Fruit fly (Drosophila melanogaster) S2 (cell line): ENCODE data around the gene CG32500.
"Not testable (repeated sequence)": the region's sequence is repeated elsewhere in the genome, so short reads cannot be mapped to it uniquely, and the experiment has no call there.

ENCODE experiments used
- CG8478 ChIP-seq: fragments of >200 bp; optimal IDR thresholded peaks from 2 replicates; lab custom pipeline; 2018
- CTCF ChIP-seq, 2 experiments: fragments of >200 bp; optimal IDR thresholded peaks; 2 replicates each; lab custom pipeline; 2018

CG32500 gene

DNA sequence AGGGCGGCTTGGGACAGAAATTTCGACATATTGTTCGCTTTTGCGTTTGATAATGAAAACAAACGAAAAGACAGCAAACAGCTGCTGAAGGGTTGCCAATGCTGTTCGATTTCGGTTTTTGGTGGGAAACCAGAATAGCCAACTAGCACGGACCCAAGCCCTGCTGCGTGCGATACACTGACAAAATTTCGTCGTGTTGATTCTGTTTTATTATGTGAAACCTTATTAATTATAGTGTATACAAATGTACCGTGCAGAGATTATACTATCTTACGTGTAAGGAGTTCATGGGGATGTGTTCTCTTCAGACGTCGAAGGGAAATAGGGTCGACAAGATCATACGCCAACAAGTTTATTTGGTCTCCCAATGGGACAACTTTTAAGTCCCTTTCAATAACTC is at the start of gene CG32500:
Gene CG32500 (minus strand): TSS at position 110 of the 400 bp plus-strand sequence.
- TF ChIP-seq CG8478; CTCF (optimal IDR thresholded peaks at IDR 0.05; lab: Kevin White, UChicago): not testable (repeated sequence)

DNA sequence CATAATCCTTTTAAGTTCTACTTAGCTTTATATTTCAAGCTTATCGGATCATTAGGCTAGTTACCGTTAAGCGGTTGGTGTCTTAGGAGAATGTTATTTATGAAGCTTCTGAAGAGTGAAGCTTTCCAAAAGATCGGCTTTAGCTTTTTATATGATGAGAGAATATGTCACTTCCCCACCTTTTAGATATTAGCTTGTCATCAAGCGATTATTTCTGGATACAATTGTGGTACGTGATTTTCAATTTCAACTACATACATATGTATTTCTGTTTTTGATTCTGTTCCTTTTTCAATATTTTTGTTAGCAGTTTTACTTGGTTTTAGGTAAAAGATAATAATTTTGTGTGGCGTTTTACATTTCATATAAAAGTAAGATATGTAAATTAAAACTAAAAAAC is 9.3 kb upstream of the CG32500 start:
- TF ChIP-seq CG8478 (no peak), CTCF (optimal IDR thresholded peaks at IDR 0.05; lab: Kevin White, UChicago) (no peak)

DNA sequence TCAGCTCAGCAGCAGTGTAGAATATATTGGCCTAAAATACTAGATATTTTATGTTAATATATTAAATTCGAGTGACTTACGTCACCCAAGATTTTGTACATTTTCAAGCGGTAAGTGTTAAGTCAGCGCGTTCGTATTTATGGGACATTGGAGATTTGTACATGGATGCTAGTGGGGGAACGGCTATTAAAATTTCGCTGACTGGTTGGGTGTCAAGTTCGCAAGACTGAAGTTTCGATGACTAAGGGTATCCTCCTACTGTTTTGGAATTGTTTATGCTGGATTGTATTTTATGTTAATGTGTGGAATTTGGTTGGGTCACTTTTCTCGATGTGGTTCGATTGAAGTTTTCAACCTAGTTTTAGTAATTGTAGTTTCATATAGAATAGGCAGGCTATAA is 8.7 kb upstream of the CG32500 start:
- TF ChIP-seq CG8478 (no peak), CTCF (optimal IDR thresholded peaks at IDR 0.05; lab: Kevin White, UChicago) (no peak)

DNA sequence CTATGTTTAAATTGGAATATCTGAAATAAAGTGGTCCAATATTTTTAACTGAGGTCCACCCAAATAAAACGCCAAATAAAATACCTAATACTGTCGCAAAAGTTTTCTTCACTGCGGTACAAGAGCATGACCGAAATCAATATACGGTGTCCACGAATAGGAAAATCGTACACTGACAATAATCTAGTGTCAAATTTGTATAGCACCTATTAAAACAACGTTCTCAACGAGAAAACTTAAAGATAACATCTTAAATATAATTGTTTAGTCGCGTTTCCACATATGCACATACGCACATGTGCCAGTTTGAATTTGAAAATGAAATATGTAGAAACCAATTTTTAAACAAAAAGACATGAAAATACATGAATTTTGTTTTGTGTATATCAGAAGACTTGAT is 7.9 kb upstream of the CG32500 start:
- TF ChIP-seq CG8478 (no peak), CTCF (optimal IDR thresholded peaks at IDR 0.05; lab: Kevin White, UChicago) (no peak)

DNA sequence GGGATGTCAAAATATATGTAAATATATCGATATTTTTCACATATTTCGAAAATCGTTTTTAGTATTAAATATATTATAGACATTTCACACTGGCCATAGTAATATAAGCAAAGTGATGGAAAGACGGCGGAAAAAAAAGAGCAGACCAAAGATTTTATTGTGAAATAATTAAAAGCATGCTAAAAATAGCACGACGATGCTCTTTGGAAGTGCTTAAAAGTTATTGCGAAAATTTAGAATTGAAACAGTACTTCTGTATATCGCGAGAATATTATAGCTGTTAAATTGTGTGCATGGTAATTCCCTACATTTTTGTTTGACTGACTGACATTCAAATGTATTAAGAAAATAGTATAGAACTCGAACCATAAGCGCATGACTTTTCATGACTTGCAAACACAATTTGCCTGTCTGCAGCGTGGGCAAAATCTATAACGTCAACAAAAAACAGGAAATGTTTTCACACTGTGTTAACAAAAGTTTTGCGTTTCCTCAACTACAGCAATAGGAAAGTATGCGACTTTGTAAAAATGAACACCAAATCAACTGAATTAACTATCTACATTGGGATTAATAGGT is 6.7 kb upstream of the CG32500 start:
- TF ChIP-seq CTCF (optimal IDR thresholded peaks at IDR 0.05; lab: Kevin White, UChicago) = no peak
- TF ChIP-seq CG8478 = no peak

DNA sequence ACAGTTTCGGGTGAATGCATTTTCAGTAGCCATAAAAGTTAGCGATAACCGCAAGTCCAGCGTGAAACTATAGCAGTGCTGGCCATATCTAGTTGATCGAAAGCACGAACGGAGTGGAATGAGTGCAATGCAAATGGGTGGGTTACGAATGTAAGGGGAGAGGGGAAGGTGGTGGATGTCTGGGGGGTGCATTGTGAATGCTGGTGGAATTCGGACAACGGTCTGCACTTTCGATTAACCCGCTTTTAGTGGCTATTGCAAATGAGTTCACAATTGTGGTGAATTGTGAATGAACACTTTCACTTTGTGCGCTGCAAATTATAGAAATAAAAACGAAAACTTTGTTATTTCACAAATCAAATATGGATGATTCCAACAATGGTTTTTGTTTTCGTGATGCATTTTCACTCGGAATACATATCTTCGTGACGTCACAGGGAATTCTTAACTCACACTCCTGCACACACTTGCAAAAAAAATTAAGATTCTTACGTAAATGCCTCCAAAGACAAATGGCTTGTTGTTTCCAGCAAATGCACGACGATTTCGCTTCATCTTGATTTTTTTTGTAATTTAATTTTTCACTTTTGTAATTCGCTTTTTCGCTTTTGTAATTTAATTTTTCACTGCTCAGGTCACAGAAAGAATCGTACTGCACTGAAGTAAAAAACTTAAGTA is 6.1 kb upstream of the CG32500 start, which contains the start of gene DIP1:
Gene DIP1 (minus strand): TSS at position 667 of the 678 bp plus-strand sequence.
- TF ChIP-seq CG8478 = no peak
- no peak for TF ChIP-seq CTCF (optimal IDR thresholded peaks at IDR 0.05; lab: Kevin White, UChicago)

DNA sequence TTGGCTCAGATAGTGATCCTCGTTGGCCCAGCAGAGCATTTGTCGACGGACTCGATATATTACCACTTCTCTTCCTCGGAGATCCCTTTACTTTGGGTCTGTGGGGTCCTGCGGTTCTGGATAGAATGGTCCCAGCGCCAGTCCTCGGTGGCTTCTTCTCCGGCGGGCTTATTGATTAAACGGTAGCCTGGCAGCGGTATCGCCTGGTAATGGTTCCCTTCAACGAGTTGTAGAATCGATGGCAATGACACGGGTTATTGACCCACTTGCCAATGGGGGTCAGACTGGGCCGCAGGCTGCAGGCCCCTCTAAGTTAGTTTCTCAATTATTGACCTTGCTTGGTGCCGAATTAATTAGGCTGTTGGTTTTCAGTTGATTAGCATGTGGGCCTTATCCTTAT is 2.5 kb downstream of the CG32500 start, which contains the start of gene CG32819:
Gene CG32819 (minus strand): TSS at position 101 of the 400 bp plus-strand sequence.
- TF ChIP-seq CG8478; CTCF (optimal IDR thresholded peaks at IDR 0.05; lab: Kevin White, UChicago): not testable (repeated sequence)

DNA sequence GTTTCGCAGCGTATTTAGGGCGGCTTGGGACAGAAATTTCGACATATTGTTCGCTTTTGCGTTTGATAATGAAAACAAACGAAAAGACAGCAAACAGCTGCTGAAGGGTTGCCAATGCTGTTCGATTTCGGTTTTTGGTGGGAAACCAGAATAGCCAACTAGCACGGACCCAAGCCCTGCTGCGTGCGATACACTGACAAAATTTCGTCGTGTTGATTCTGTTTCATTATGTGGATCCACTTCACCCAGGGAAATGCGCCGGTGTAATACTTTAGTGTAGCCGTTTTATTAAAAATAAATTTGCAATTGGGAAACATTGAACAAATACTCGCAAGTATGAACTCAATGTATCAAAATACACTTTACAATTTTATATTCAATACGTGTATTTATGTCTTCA is 6.0 kb downstream of the CG32500 start, which contains the start of gene CG32857:
Gene CG32857 (minus strand): TSS at position 101 of the 400 bp plus-strand sequence.
- not testable (repeated sequence) for TF ChIP-seq CG8478; CTCF (optimal IDR thresholded peaks at IDR 0.05; lab: Kevin White, UChicago)

DNA sequence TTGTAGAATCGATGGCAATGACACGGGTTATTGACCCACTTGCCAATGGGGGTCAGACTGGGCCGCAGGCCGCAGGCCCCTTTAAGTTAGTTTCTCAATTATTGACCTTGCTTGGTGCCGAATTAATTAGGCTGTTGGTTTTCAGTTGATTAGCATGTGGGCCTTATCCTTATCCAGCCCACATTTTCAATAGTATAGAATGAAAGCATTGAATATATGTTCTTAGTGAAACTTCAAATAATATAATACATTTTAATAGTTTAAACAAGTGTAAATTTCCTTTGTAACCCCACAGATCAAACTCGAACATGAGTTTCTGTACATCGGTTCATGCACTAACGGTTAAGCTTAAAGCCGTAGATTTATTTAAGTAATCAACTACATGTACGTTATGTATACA is 8.4 kb downstream of the CG32500 start, which contains the start of gene CG32820:
Gene CG32820 (minus strand): TSS at position 101 of the 400 bp plus-strand sequence.
- TF ChIP-seq CG8478; CTCF (optimal IDR thresholded peaks at IDR 0.05; lab: Kevin White, UChicago): not testable (repeated sequence)

DNA sequence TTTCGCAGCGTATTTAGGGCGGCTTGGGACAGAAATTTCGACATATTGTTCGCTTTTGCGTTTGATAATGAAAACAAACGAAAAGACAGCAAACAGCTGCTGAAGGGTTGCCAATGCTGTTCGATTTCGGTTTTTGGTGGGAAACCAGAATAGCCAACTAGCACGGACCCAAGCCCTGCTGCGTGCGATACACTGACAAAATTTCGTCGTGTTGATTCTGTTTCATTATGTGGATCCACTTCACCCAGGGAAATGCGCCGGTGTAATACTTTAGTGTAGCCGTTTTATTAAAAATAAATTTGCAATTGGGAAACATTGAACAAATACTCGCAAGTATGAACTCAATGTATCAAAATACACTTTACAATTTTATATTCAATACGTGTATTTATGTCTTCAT is 12.1 kb downstream of the CG32500 start, which contains the start of gene CG33502:
Gene CG33502 (minus strand): TSS at position 101 of the 400 bp plus-strand sequence.
- TF ChIP-seq CTCF (optimal IDR thresholded peaks at IDR 0.05; lab: Kevin White, UChicago); CG8478: not testable (repeated sequence)

DNA sequence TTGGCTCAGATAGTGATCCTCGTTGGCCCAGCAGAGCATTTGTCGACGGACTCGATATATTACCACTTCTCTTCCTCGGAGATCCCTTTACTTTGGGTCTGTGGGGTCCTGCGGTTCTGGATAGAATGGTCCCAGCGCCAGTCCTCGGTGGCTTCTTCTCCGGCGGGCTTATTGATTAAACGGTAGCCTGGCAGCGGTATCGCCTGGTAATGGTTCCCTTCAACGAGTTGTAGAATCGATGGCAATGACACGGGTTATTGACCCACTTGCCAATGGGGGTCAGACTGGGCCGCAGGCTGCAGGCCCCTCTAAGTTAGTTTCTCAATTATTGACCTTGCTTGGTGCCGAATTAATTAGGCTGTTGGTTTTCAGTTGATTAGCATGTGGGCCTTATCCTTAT is 14.7 kb downstream of the CG32500 start, which contains the start of gene CG17450:
Gene CG17450 (minus strand): TSS at position 101 of the 400 bp plus-strand sequence.
- not testable (repeated sequence) for TF ChIP-seq CG8478; CTCF (optimal IDR thresholded peaks at IDR 0.05; lab: Kevin White, UChicago)

DNA sequence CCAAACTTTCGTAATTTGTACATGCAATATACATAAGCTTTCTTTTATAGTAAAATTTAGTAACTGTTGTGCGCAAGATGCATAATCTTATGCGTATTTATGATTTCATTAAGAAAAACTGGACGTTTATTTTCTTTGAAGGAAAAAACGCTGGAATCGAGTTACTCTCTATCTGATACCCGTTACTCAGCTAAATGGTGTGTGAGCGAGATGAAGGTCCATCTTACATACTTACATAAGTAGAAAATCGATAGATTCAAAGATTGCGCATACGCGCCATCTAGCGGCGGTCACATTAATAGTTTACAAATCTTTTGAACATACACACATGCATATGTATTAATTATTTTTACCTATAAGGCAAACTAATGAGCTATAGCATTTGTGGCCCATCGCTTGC is 18.0 kb downstream of the CG32500 start:
- peak; percentile 84 to 88 for TF ChIP-seq CTCF (optimal IDR thresholded peaks at IDR 0.05; lab: Kevin White, UChicago)
- TF ChIP-seq CG8478 = no peak

DNA sequence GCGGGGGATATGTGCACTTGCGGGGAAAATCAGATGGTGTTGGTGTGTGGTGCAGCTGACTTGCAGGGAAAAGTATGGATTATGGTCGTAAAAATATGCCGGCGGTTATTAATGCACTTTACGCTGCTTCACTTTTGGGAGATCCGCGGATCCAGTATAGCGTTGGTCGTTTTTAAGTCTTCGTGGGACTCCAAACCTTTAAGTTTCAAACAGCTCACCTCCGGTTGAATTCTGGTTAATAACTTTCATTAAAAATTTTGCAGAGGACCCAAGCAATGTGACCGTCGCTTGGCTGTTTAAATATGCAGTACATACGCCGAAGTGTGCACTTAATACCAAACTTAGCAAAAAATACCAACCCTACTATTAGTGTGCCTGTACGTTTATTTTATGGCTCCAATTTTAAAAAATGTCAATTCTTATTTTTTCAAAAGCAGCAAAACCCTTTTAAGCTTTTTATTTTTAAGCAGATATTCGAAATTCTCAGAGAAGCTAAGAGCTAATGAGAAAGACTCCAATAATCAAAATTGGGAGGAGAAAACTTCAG is 18.5 kb downstream of the CG32500 start, which contains the start of gene GCS2alpha:
Gene GCS2alpha (minus strand): TSS at position 309 of the 547 bp plus-strand sequence.
- no peak for TF ChIP-seq CG8478
- TF ChIP-seq CTCF (optimal IDR thresholded peaks at IDR 0.05; lab: Kevin White, UChicago) = peak in 1 of 2 experiments; percentile 3

DNA sequence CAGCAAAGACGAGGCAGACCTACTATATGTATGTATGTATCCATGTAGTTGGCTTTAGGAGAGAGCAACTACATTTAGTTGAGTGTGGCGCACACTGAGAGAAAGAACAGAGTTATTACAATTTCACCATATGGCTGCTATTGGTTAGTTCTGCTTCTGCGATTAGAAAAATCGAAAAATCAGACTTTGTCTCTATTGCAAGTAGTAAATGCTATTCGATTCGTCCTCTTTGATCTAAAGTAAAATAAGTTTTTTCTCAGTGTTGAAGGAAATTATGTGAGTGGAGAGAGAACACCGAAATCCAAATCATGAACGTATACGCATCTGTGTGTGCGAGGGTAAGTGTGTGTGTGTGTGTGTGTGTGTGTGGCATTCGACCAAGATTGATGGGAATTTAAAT is 29.6 kb downstream of the CG32500 start:
- no peak for TF ChIP-seq CTCF (optimal IDR thresholded peaks at IDR 0.05; lab: Kevin White, UChicago)
- TF ChIP-seq CG8478 = no peak

DNA sequence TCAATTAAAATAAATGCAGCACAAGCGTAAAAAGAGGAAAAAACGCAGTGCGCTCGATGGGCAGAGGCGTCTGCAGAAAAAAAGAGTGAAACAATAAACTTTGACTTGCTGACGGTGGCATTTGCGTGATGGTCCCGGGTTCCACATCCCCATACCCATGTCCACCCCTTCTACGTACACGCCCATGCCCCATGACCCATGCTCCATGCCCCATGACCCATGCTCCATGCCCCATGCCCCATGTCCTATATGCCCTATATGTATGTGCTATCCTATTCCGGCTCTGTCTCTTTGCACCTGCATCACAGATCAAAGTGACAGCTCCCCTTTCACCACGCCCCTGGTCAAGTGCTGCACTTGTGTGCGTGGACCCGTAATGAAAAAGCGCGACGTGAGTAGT is 31.6 kb downstream of the CG32500 start:
- TF ChIP-seq CG8478 (no peak), CTCF (optimal IDR thresholded peaks at IDR 0.05; lab: Kevin White, UChicago) (no peak)
